Fruit fly (Drosophila melanogaster) whole organism, prepupa: Measurements from ENCODE around the gene CG15642.

Source experiments
- CG6854 ChIP-seq: fragments of 200-800 bp; sonication (Bioruptor generic); optimal IDR thresholded peaks from 2 replicates; lab custom pipeline; 2017; ENCODE audit warnings: missing biosample characterization, mild to moderate bottlenecking, missing genetic modification characterization
- CG8319 ChIP-seq: fragments of 200-800 bp; sonication (Bioruptor generic); optimal IDR thresholded peaks from 3 replicates; lab custom pipeline; 2016; ENCODE audit warnings: missing biosample characterization, missing genetic modification characterization
- Eip93F ChIP-seq: fragments of 200-800 bp; sonication (Bioruptor generic); optimal IDR thresholded peaks from 2 replicates; lab custom pipeline; 2016; ENCODE audit warnings: missing biosample characterization, mild to moderate bottlenecking, missing genetic modification characterization
- Ets21C ChIP-seq: fragments of 200-800 bp; sonication (Bioruptor generic); optimal IDR thresholded peaks from 3 replicates; lab custom pipeline; 2016; ENCODE audit warnings: missing biosample characterization, missing genetic modification characterization
- Lpt ChIP-seq: fragments of 200-800 bp; sonication (Bioruptor generic); optimal IDR thresholded peaks from 3 replicates; lab custom pipeline; 2016; ENCODE audit warnings: missing biosample characterization, missing genetic modification characterization
- OdsH ChIP-seq: fragments of 200-800 bp; sonication (Bioruptor generic); optimal IDR thresholded peaks from 3 replicates; lab custom pipeline; 2016; ENCODE audit warnings: missing biosample characterization, missing genetic modification characterization
- Sox102F ChIP-seq: fragments of 200-800 bp; sonication (Bioruptor generic); optimal IDR thresholded peaks from 2 replicates; lab custom pipeline; 2016; ENCODE audit warnings: missing biosample characterization, mild to moderate bottlenecking, missing genetic modification characterization

dm6 chrX:15486682-15487081, 19.1 kb upstream of the CG15642 start, which contains the start of gene Gmap:
- TF ChIP-seq Sox102F (GFP tag; lab: Kevin White, UChicago) (no peak), Ets21C (GFP tag; lab: Kevin White, UChicago) (no peak), CG8319 (GFP tag; lab: Kevin White, UChicago) (no peak), Lpt (GFP tag; lab: Kevin White, UChicago) (no peak), Eip93F (GFP tag; lab: Kevin White, UChicago) (no peak), CG6854 (GFP tag; lab: Kevin White, UChicago) (no peak), OdsH (GFP tag; lab: Kevin White, UChicago) (no peak)
